Fruit fly (Drosophila melanogaster) whole organism, embryonic: Measurements from ENCODE around the gene Sf3b2.

Source experiments
- Blimp-1 ChIP-seq: fragments of 200-800 bp; sonication (Bioruptor generic); optimal IDR thresholded peaks from 3 replicates; lab custom pipeline; 2018; ENCODE audit warnings: missing biosample characterization, missing genetic modification characterization, mild to moderate bottlenecking, moderate library complexity, missing genetic modification reagents
- CG10654 ChIP-seq: fragments of 200-800 bp; sonication (Bioruptor generic); optimal IDR thresholded peaks from 2 replicates; lab custom pipeline; 2016; ENCODE audit warnings: missing biosample characterization, missing genetic modification characterization
- CG11085 ChIP-seq: fragments of 200-800 bp; sonication (Bioruptor generic); IDR thresholded peaks from 2 replicates; pipeline ENCODE4 v1.3.6; 2022; ENCODE audit warnings: missing biosample characterization, missing genetic modification characterization
- CG11504 ChIP-seq: fragments of 200-800 bp; sonication (Bioruptor generic); optimal IDR thresholded peaks from 3 replicates; lab custom pipeline; 2019; ENCODE audit warnings: missing biosample characterization, mild to moderate bottlenecking, missing genetic modification characterization, moderate library complexity
- CG12769 ChIP-seq: fragments of 200-800 bp; sonication (Bioruptor generic); optimal IDR thresholded peaks from 2 replicates; lab custom pipeline; 2019; ENCODE audit warnings: missing biosample characterization, mild to moderate bottlenecking, missing genetic modification characterization, moderate library complexity
- CG13296 ChIP-seq: fragments of 200-800 bp; sonication (Bioruptor generic); optimal IDR thresholded peaks from 3 replicates; lab custom pipeline; 2018; ENCODE audit warnings: missing biosample characterization, mild to moderate bottlenecking, missing genetic modification characterization
- CG15601 ChIP-seq: fragments of 200-800 bp; sonication (Bioruptor generic); optimal IDR thresholded peaks from 3 replicates; lab custom pipeline; 2019; ENCODE audit warnings: missing biosample characterization, mild to moderate bottlenecking, missing genetic modification characterization, moderate library complexity
- CG1647 ChIP-seq: fragments of 200-800 bp; sonication (Bioruptor generic); optimal IDR thresholded peaks from 3 replicates; lab custom pipeline; 2016; ENCODE audit warnings: missing biosample characterization, missing genetic modification characterization
- CG16813 ChIP-seq: fragments of 200-800 bp; sonication (Bioruptor generic); IDR thresholded peaks from 3 replicates; pipeline ENCODE4 v1.3.6; 2022; ENCODE audit warnings: missing biosample characterization, missing genetic modification characterization; ENCODE audit not compliant: partially characterized antibody
- CG18619 ChIP-seq: fragments of 200-800 bp; sonication (Bioruptor generic); optimal IDR thresholded peaks from 3 replicates; lab custom pipeline; 2017; ENCODE audit warnings: missing biosample characterization, mild to moderate bottlenecking, missing genetic modification characterization
- CG18764 ChIP-seq: fragments of 200-800 bp; sonication (Bioruptor generic); optimal IDR thresholded peaks from 3 replicates; lab custom pipeline; 2016; ENCODE audit warnings: missing biosample characterization, missing genetic modification characterization
- CG2678 ChIP-seq: fragments of 200-800 bp; sonication (Bioruptor generic); optimal IDR thresholded peaks from 3 replicates; lab custom pipeline; 2019; ENCODE audit warnings: missing biosample characterization, mild to moderate bottlenecking, missing genetic modification characterization, moderate library complexity
- CG31224 ChIP-seq: fragments of 200-800 bp; sonication (Bioruptor generic); IDR thresholded peaks from 2 replicates; pipeline ENCODE4 v1.3.6; 2022; ENCODE audit warnings: missing biosample characterization, missing genetic modification characterization
- CG32532 ChIP-seq: fragments of 200-800 bp; sonication (Bioruptor generic); IDR thresholded peaks from 2 replicates; pipeline ENCODE4 v1.3.6; 2022; ENCODE audit warnings: missing biosample characterization, missing genetic modification characterization
- CG32772 ChIP-seq: fragments of 200-800 bp; sonication (Bioruptor generic); IDR thresholded peaks from 2 replicates; pipeline ENCODE4 v1.3.6; 2022; ENCODE audit warnings: missing biosample characterization, missing genetic modification characterization
- CG8944 ChIP-seq: fragments of 200-800 bp; sonication (Bioruptor generic); optimal IDR thresholded peaks from 3 replicates; lab custom pipeline; 2016; ENCODE audit warnings: missing biosample characterization, missing genetic modification characterization
- CoRest ChIP-seq: fragments of 200-800 bp; sonication (Bioruptor generic); optimal IDR thresholded peaks from 3 replicates; lab custom pipeline; 2018; ENCODE audit warnings: missing biosample characterization, mild to moderate bottlenecking, missing genetic modification characterization, moderate library complexity
- Dbx ChIP-seq: fragments of 200-800 bp; sonication (Bioruptor generic); IDR thresholded peaks from 3 replicates; pipeline ENCODE4 v1.3.6; 2022; ENCODE audit warnings: missing biosample characterization, missing genetic modification characterization
- E2f2 ChIP-seq: fragments of 200-800 bp; sonication (Bioruptor generic); IDR thresholded peaks from 2 replicates; pipeline ENCODE4 v1.3.6; 2022; ENCODE audit warnings: missing biosample characterization, missing genetic modification characterization
- Ets97D ChIP-seq: fragments of 200-800 bp; sonication (Bioruptor generic); optimal IDR thresholded peaks from 3 replicates; lab custom pipeline; 2016; ENCODE audit warnings: missing biosample characterization, missing genetic modification characterization
- GATAe ChIP-seq: fragments of 200-800 bp; sonication (Bioruptor generic); conservative IDR thresholded peaks from 2 replicates; pipeline ENCODE4 v1.3.6; 2022; ENCODE audit warnings: missing biosample characterization, missing genetic modification characterization
- Hr3 ChIP-seq: fragments of 200-800 bp; sonication (Bioruptor generic); optimal IDR thresholded peaks from 3 replicates; lab custom pipeline; 2016; ENCODE audit warnings: missing biosample characterization, missing genetic modification characterization
- Hr78 ChIP-seq, 2 experiments: fragments of 200-800 bp in 1 of 2; fragments of >200 bp in 1 of 2; sonication (Bioruptor generic) in 1 of 2; optimal IDR thresholded peaks; 2 replicates each; lab custom pipeline; 2017 to 2019; ENCODE audit warnings: missing biosample characterization in 2 of 2, missing genetic modification characterization in 2 of 2, mild to moderate bottlenecking in 1 of 2, moderate library complexity in 1 of 2
- Kr ChIP-seq: fragments of 200-800 bp; sonication (Bioruptor generic); optimal IDR thresholded peaks from 2 replicates; lab custom pipeline; 2017; ENCODE audit warnings: missing biosample characterization, mild to moderate bottlenecking, missing genetic modification characterization
- Lim3 ChIP-seq: fragments of 200-800 bp; sonication (Bioruptor generic); IDR thresholded peaks from 2 replicates; pipeline ENCODE4 v1.3.6; 2022; ENCODE audit warnings: missing biosample characterization, missing genetic modification characterization
- MTF-1 ChIP-seq: fragments of 200-800 bp; sonication (Bioruptor generic); optimal IDR thresholded peaks from 2 replicates; lab custom pipeline; 2018; ENCODE audit warnings: missing biosample characterization, mild to moderate bottlenecking, missing genetic modification characterization, borderline replicate concordance
- Med ChIP-seq: fragments of 200-800 bp; sonication (Bioruptor generic); peaks from one replicate; lab custom pipeline; 2016; ENCODE audit warnings: missing biosample characterization, missing genetic modification characterization, mild to moderate bottlenecking, inconsistent platforms, moderate library complexity
- Ravus ChIP-seq: fragments of 200-800 bp; sonication (Bioruptor generic); IDR thresholded peaks from 2 replicates; pipeline ENCODE4 v1.3.6; 2022; ENCODE audit warnings: missing biosample characterization, missing genetic modification characterization
- Xrp1 ChIP-seq: fragments of 200-800 bp; sonication (Bioruptor generic); IDR thresholded peaks from 2 replicates; pipeline ENCODE4 v1.3.6; 2022; ENCODE audit warnings: missing biosample characterization, missing genetic modification characterization
- ase ChIP-seq: fragments of 200-800 bp; sonication (Bioruptor generic); IDR thresholded peaks from 3 replicates; pipeline ENCODE4 v1.3.6; 2022; ENCODE audit warnings: missing biosample characterization, missing genetic modification characterization
- bcd ChIP-seq: fragments of 200-800 bp; sonication (Bioruptor generic); optimal IDR thresholded peaks from 2 replicates; lab custom pipeline; 2017; ENCODE audit warnings: missing biosample characterization, mild to moderate bottlenecking, missing genetic modification characterization
- caup ChIP-seq: fragments of 200-800 bp; sonication (Bioruptor generic); optimal IDR thresholded peaks from 3 replicates; lab custom pipeline; 2017; ENCODE audit warnings: missing biosample characterization, mild to moderate bottlenecking, missing genetic modification characterization, moderate library complexity; ENCODE audit not compliant: severe bottlenecking
- cwo ChIP-seq: fragments of 200-800 bp; sonication (Bioruptor generic); optimal IDR thresholded peaks from 3 replicates; lab custom pipeline; 2017; ENCODE audit warnings: missing biosample characterization, missing genetic modification characterization, mild to moderate bottlenecking, moderate library complexity, missing genetic modification reagents
- dysf ChIP-seq: fragments of 200-800 bp; sonication (Bioruptor generic); IDR thresholded peaks from 3 replicates; pipeline ENCODE4 v1.3.6; 2022; ENCODE audit warnings: missing biosample characterization, missing genetic modification characterization
- en ChIP-seq: fragments of 200-800 bp; sonication (Bioruptor generic); optimal IDR thresholded peaks from 2 replicates; lab custom pipeline; 2016; ENCODE audit warnings: missing biosample characterization, missing genetic modification characterization
- gce ChIP-seq: fragments of 200-800 bp; sonication (Bioruptor generic); IDR thresholded peaks from 3 replicates; pipeline ENCODE4 v1.3.6; 2022; ENCODE audit warnings: missing biosample characterization, missing genetic modification characterization
- gsb-n ChIP-seq: fragments of 200-800 bp; sonication (Bioruptor generic); optimal IDR thresholded peaks from 3 replicates; lab custom pipeline; 2018; ENCODE audit warnings: missing biosample characterization, mild to moderate bottlenecking, missing genetic modification characterization
- ham ChIP-seq: fragments of 200-800 bp; sonication (Bioruptor generic); IDR thresholded peaks from 2 replicates; pipeline ENCODE4 v1.3.6; 2022; ENCODE audit warnings: missing biosample characterization, missing genetic modification characterization
- ind ChIP-seq: fragments of 200-800 bp; sonication (Bioruptor generic); optimal IDR thresholded peaks from 3 replicates; lab custom pipeline; 2016; ENCODE audit warnings: missing biosample characterization, missing genetic modification characterization
- luna ChIP-seq: fragments of 200-800 bp; sonication (Bioruptor generic); optimal IDR thresholded peaks from 2 replicates; lab custom pipeline; 2016; ENCODE audit warnings: missing biosample characterization, missing genetic modification characterization
- nerfin-1 ChIP-seq: fragments of 200-800 bp; sonication (Bioruptor generic); optimal IDR thresholded peaks from 3 replicates; lab custom pipeline; 2019; ENCODE audit warnings: missing biosample characterization, mild to moderate bottlenecking, missing genetic modification characterization, moderate library complexity
- peb ChIP-seq: fragments of 200-800 bp; sonication (Bioruptor generic); IDR thresholded peaks from 2 replicates; pipeline ENCODE4 v1.3.6; 2022; ENCODE audit warnings: missing biosample characterization, missing genetic modification characterization
- pzg ChIP-seq: fragments of 200-800 bp; sonication (Bioruptor generic); optimal IDR thresholded peaks from 3 replicates; lab custom pipeline; 2018; ENCODE audit warnings: missing biosample characterization, mild to moderate bottlenecking, missing genetic modification characterization, moderate library complexity
- sc ChIP-seq, 3 experiments: fragments of >200 bp in 2 of 3; fragments of 200-800 bp in 1 of 3; sonication (Bioruptor generic) in 1 of 3; optimal IDR thresholded peaks; 2 replicates in 2 of 3; 3 replicates in 1 of 3; lab custom pipeline; 2017; ENCODE audit warnings: mild to moderate bottlenecking in 1 of 3, missing biosample characterization in 1 of 3, missing genetic modification characterization in 1 of 3, missing genetic modification reagents in 1 of 3
- sens ChIP-seq: fragments of 200-800 bp; sonication (Bioruptor generic); peaks from one replicate; lab custom pipeline; 2016; ENCODE audit warnings: missing biosample characterization, missing genetic modification characterization
- sug ChIP-seq: fragments of 200-800 bp; optimal IDR thresholded peaks from 2 replicates; lab custom pipeline; 2019; ENCODE audit warnings: missing biosample characterization, mild to moderate bottlenecking, missing genetic modification characterization, moderate library complexity
- tin ChIP-seq: fragments of 200-800 bp; sonication (Bioruptor generic); optimal IDR thresholded peaks from 3 replicates; lab custom pipeline; 2016; ENCODE audit warnings: missing biosample characterization, missing genetic modification characterization
- tio ChIP-seq: fragments of 200-800 bp; sonication (Bioruptor generic); optimal IDR thresholded peaks from 2 replicates; lab custom pipeline; 2017; ENCODE audit warnings: missing biosample characterization, missing genetic modification characterization, inconsistent platforms
- trem ChIP-seq: fragments of 200-800 bp; optimal IDR thresholded peaks from 3 replicates; lab custom pipeline; 2019; ENCODE audit warnings: missing biosample characterization, mild to moderate bottlenecking, missing genetic modification characterization, moderate library complexity
- ttk ChIP-seq: fragments of 200-800 bp; sonication (Bioruptor generic); IDR thresholded peaks from 2 replicates; pipeline ENCODE4 v2.1.2; 2022; ENCODE audit warnings: missing biosample characterization, missing genetic modification characterization

The Sf3b2 gene

dm6 chr2L:3003399-3003798 is 25.6 kb downstream of the Sf3b2 start (continued):
- TF ChIP-seq sens (peak; percentile 92), bcd (GFP tag; lab: Kevin White, UChicago) (peak; percentile 1), Blimp-1 (GFP tag; lab: Kevin White, UChicago) (peak; percentile 77), CG32772 (0 out of 2 replicates have a peak, but pooled peaks have one; percentile 42), CG31224 (GFP tag; lab: Robert Waterston, UW) (no peak), CG16813 (GFP tag; lab: Robert Waterston, UW) (no peak), ttk (GFP tag; lab: Robert Waterston, UW) (peak; percentile 14; the same call in 1 of the 2 replicates), Lim3 (GFP tag; lab: Robert Waterston, UW) (no peak), tio (GFP tag; lab: Kevin White, UChicago) (no peak), dysf (GFP tag; lab: Robert Waterston, UW) (peak; percentile 63; the same call in 2 of the 3 replicates), CG15601 (peak; percentile 64), MTF-1 (GFP tag; lab: Kevin White, UChicago) (no peak), caup (GFP tag; lab: Kevin White, UChicago) (no peak), sc (optimal IDR thresholded peaks at IDR 0.05; lab: Kevin White, UChicago) (no peak), sc (GFP tag; optimal IDR thresholded peaks at IDR 0.05; lab: Kevin White, UChicago) (peak; percentile 8), Xrp1 (peak; percentile 40; the same call in 1 of the 2 replicates), trem (tag; lab: Kevin White, UChicago) (peak; percentile 15), Kr (GFP tag; lab: Kevin White, UChicago) (no peak), CG32532 (no peak), gsb-n (tag; lab: Kevin White, UChicago) (peak; percentile 62), CG12769 (tag; lab: Kevin White, UChicago) (peak; percentile 30), ham (GFP tag; lab: Robert Waterston, UW) (no peak), E2f2 (GFP tag; lab: Robert Waterston, UW) (no peak), Ets97D (no peak), CoRest (tag; lab: Kevin White, UChicago) (peak; percentile 54), GATAe (GFP tag; lab: Robert Waterston, UW) (no peak), CG8944 (GFP tag; lab: Kevin White, UChicago) (no peak), CG18764 (no peak), CG2678 (tag; lab: Kevin White, UChicago) (peak; percentile 78), CG11085 (GFP tag; lab: Robert Waterston, UW) (no peak), CG10654 (peak; percentile 16), Hr78 (GFP tag; optimal IDR thresholded peaks at IDR 0.05; lab: Kevin White, UChicago) (peak in 1 of 2 experiments; percentile 9), peb (GFP tag; lab: Robert Waterston, UW) (no peak), nerfin-1 (tag; lab: Kevin White, UChicago) (peak; percentile 52), Hr3 (GFP tag; lab: Kevin White, UChicago) (no peak), en (GFP tag; lab: Kevin White, UChicago) (no peak), Med (GFP tag; lab: Kevin White, UChicago) (peak; percentile 80), CG13296 (peak; percentile 5), cwo (no peak), pzg (GFP tag; lab: Kevin White, UChicago) (no peak), CG11504 (peak; percentile 81), Ravus (GFP tag; lab: Robert Waterston, UW) (no peak), gce (0 out of 3 replicates have a peak, but pooled peaks have one; percentile 37), ind (GFP tag; lab: Kevin White, UChicago) (peak; percentile 41), tin (GFP tag; lab: Kevin White, UChicago) (peak; percentile 16), CG1647 (no peak), Dbx (GFP tag; lab: Robert Waterston, UW) (no peak), CG18619 (GFP tag; lab: Kevin White, UChicago) (peak; percentile 13), sug (tag; lab: Kevin White, UChicago) (no peak), luna (no peak), ase (GFP tag; lab: Robert Waterston, UW) (no peak)
